Worm (Caenorhabditis elegans) whole organism, young adult: Measurements from ENCODE around the gene srh-41.

Experiments used
- C17E4.6 ChIP-seq: fragments of 200-800 bp; sonication (Bioruptor generic); IDR thresholded peaks from 2 replicates; pipeline ENCODE4 v1.3.6; 2022; ENCODE audit warnings: missing genetic modification reagents, missing genetic modification characterization, missing compliant biosample characterization
- Y95B8A.8 ChIP-seq: fragments of 200-800 bp; sonication (Bioruptor generic); IDR thresholded peaks from 2 replicates; pipeline ENCODE4 v1.3.6; 2022; ENCODE audit warnings: missing genetic modification reagents, missing genetic modification characterization, missing compliant biosample characterization
- nfya-1 ChIP-seq: sonication (generic microtip); optimal IDR thresholded peaks from 2 replicates; lab custom pipeline; 2017; ENCODE audit warnings: antibody characterized with exemption, missing compliant biosample characterization, missing genetic modification characterization, borderline replicate concordance; ENCODE audit not compliant: insufficient read depth

- TF ChIP-seq C17E4.6 (no peak), nfya-1 (tag; lab: Kevin White, UChicago) (no peak), Y95B8A.8 (GFP tag; lab: Robert Waterston, UW) (no peak)
These were observed 30.9 kb upstream of the srh-41 start, which contains the start of gene Y54G11A.14 for ce11 chrII:14318027-14318426.
